Worm (Caenorhabditis elegans) whole organism, L1 larva: ENCODE results near the gene Y62E10A.19.

Experiments
- C04F5.9 ChIP-seq: sonication (generic microtip); optimal IDR thresholded peaks from 2 replicates; lab custom pipeline; 2016; ENCODE audit warnings: missing genetic modification characterization, missing compliant biosample characterization
- C16A3.4 ChIP-seq: fragments of 150-350 bp; optimal IDR thresholded peaks from 2 replicates; lab custom pipeline; 2014; ENCODE audit warnings: missing biosample characterization, missing genetic modification characterization
- C34B4.2 ChIP-seq: sonication (generic microtip); optimal IDR thresholded peaks from 2 replicates; lab custom pipeline; 2017; ENCODE audit warnings: mild to moderate bottlenecking, missing genetic modification characterization, missing compliant biosample characterization
- aha-1 ChIP-seq: fragments of 150-350 bp; optimal IDR thresholded peaks from 2 replicates; lab custom pipeline; 2014; ENCODE audit warnings: missing biosample characterization, missing genetic modification characterization
- alr-1 ChIP-seq: fragments of 200-800 bp; sonication (Bioruptor generic); optimal IDR thresholded peaks from 2 replicates; lab custom pipeline; 2018; ENCODE audit warnings: borderline replicate concordance, mild to moderate bottlenecking, missing genetic modification characterization, missing compliant biosample characterization
- aly-2 ChIP-seq: fragments of 150-350 bp; optimal IDR thresholded peaks from 2 replicates; lab custom pipeline; 2014; ENCODE audit warnings: missing biosample characterization, missing genetic modification characterization
- blmp-1 ChIP-seq: fragments of 150-350 bp; optimal IDR thresholded peaks from 2 replicates; lab custom pipeline; 2014; ENCODE audit warnings: missing biosample characterization, missing genetic modification characterization
- ceh-63 ChIP-seq: fragments of 200-800 bp; sonication (Bioruptor generic); optimal IDR thresholded peaks from 2 replicates; lab custom pipeline; 2018; ENCODE audit warnings: mild to moderate bottlenecking, missing genetic modification characterization, missing compliant biosample characterization
- ceh-90 ChIP-seq: sonication (generic microtip); optimal IDR thresholded peaks from 2 replicates; lab custom pipeline; 2016; ENCODE audit warnings: missing genetic modification characterization, missing compliant biosample characterization
- ces-1 ChIP-seq: fragments of 150-350 bp; optimal IDR thresholded peaks from 2 replicates; lab custom pipeline; 2014; ENCODE audit warnings: missing biosample characterization, missing genetic modification reagents, missing genetic modification characterization
- dpl-1 ChIP-seq, 3 experiments: fragments of 150-350 bp in 2 of 3; sonication (generic microtip) in 1 of 3; optimal IDR thresholded peaks; 2 replicates each; lab custom pipeline; 2014 to 2017; ENCODE audit warnings: missing biosample characterization in 3 of 3, missing genetic modification characterization in 3 of 3, missing genetic modification reagents in 3 of 3
- dsc-1 ChIP-seq: sonication (generic microtip); optimal IDR thresholded peaks from 2 replicates; lab custom pipeline; 2016; ENCODE audit warnings: mild to moderate bottlenecking, missing genetic modification characterization, missing compliant biosample characterization
- efl-1 ChIP-seq, 4 experiments: fragments of 150-350 bp; optimal IDR thresholded peaks in 3 of 4; peaks in 1 of 4; 1 replicate in 1 of 4; 2 replicates in 3 of 4; lab custom pipeline; 2014; ENCODE audit warnings: missing biosample characterization in 2 of 4, missing genetic modification characterization in 2 of 4, missing genetic modification reagents in 2 of 4
- efl-3 ChIP-seq: fragments of 200-800 bp; sonication (Bioruptor generic); optimal IDR thresholded peaks from 2 replicates; lab custom pipeline; 2018; ENCODE audit warnings: mild to moderate bottlenecking, missing genetic modification characterization, missing compliant biosample characterization
- elt-2 ChIP-seq: sonication (generic microtip); optimal IDR thresholded peaks from 2 replicates; lab custom pipeline; 2016; ENCODE audit warnings: missing genetic modification characterization, mild to moderate bottlenecking, inconsistent platforms, missing compliant biosample characterization, missing genetic modification reagents
- fkh-10 ChIP-seq: sonication (generic microtip); optimal IDR thresholded peaks from 2 replicates; lab custom pipeline; 2017; ENCODE audit warnings: missing biosample characterization, missing genetic modification reagents, missing genetic modification characterization
- fkh-4 ChIP-seq: sonication (generic microtip); optimal IDR thresholded peaks from 2 replicates; lab custom pipeline; 2016; ENCODE audit warnings: missing compliant biosample characterization, missing genetic modification characterization, borderline replicate concordance
- fos-1 ChIP-seq: fragments of 150-350 bp; optimal IDR thresholded peaks from 2 replicates; lab custom pipeline; 2014; ENCODE audit warnings: missing biosample characterization, missing genetic modification characterization
- grh-1 ChIP-seq: fragments of 200-800 bp; sonication (Bioruptor generic); IDR thresholded peaks from 2 replicates; pipeline ENCODE4 v1.3.6; 2022; ENCODE audit warnings: missing genetic modification reagents, missing genetic modification characterization, missing compliant biosample characterization
- hlh-17 ChIP-seq: fragments of 200-800 bp; sonication (Bioruptor generic); optimal IDR thresholded peaks from 2 replicates; lab custom pipeline; 2018; ENCODE audit warnings: missing genetic modification characterization, mild to moderate bottlenecking, missing compliant biosample characterization, moderate library complexity, borderline replicate concordance
- irx-1 ChIP-seq: sonication (generic microtip); optimal IDR thresholded peaks from 2 replicates; lab custom pipeline; 2016; ENCODE audit warnings: missing genetic modification characterization, missing compliant biosample characterization
- lin-13 ChIP-seq: fragments of 150-350 bp; optimal IDR thresholded peaks from 2 replicates; lab custom pipeline; 2014; ENCODE audit warnings: missing biosample characterization, missing genetic modification reagents, missing genetic modification characterization
- lin-35 ChIP-seq, 2 experiments: fragments of 150-350 bp; optimal IDR thresholded peaks; 2 replicates each; lab custom pipeline; 2014; ENCODE audit warnings: missing biosample characterization in 2 of 2, missing genetic modification characterization in 2 of 2, missing genetic modification reagents in 2 of 2
- lir-3 ChIP-seq: sonication (generic microtip); optimal IDR thresholded peaks from 2 replicates; lab custom pipeline; 2016; ENCODE audit warnings: mild to moderate bottlenecking, missing genetic modification characterization, moderate library complexity, missing compliant biosample characterization; ENCODE audit not compliant: poor library complexity
- lsy-2 ChIP-seq, 2 experiments: fragments of 150-350 bp; optimal IDR thresholded peaks; 2 replicates each; lab custom pipeline; 2014; ENCODE audit warnings: missing biosample characterization in 2 of 2, missing genetic modification characterization in 2 of 2
- mab-9 ChIP-seq: fragments of 200-800 bp; sonication (Bioruptor generic); IDR thresholded peaks from 2 replicates; pipeline ENCODE4 v1.3.6; 2022; ENCODE audit warnings: missing genetic modification reagents, missing genetic modification characterization, missing compliant biosample characterization
- mdl-1 ChIP-seq, 2 experiments: fragments of 150-350 bp; optimal IDR thresholded peaks; 2 replicates each; lab custom pipeline; 2014 to 2017; ENCODE audit warnings: missing biosample characterization in 2 of 2, missing genetic modification characterization in 2 of 2, inconsistent platforms in 1 of 2
- nhr-11 ChIP-seq: fragments of 150-350 bp; optimal IDR thresholded peaks from 2 replicates; lab custom pipeline; 2014; ENCODE audit warnings: missing biosample characterization, missing genetic modification characterization
- nhr-12 ChIP-seq: sonication (generic microtip); optimal IDR thresholded peaks from 2 replicates; lab custom pipeline; 2017; ENCODE audit warnings: missing biosample characterization, missing genetic modification characterization
- nhr-19 ChIP-seq: fragments of 200-800 bp; sonication (Bioruptor generic); conservative IDR thresholded peaks from 2 replicates; pipeline ENCODE4 v1.3.6; 2022; ENCODE audit warnings: missing genetic modification characterization, missing compliant biosample characterization
- nhr-20 ChIP-seq: sonication (generic microtip); optimal IDR thresholded peaks from 2 replicates; lab custom pipeline; 2016; ENCODE audit warnings: mild to moderate bottlenecking, missing genetic modification characterization, missing compliant biosample characterization
- nhr-28 ChIP-seq: fragments of 150-350 bp; optimal IDR thresholded peaks from 2 replicates; lab custom pipeline; 2014; ENCODE audit warnings: missing biosample characterization, missing genetic modification characterization
- nhr-84 ChIP-seq: sonication (generic microtip); optimal IDR thresholded peaks from 2 replicates; lab custom pipeline; 2017; ENCODE audit warnings: missing biosample characterization, missing genetic modification characterization
- nhr-85 ChIP-seq: sonication (generic microtip); peaks from one replicate; lab custom pipeline; 2016; ENCODE audit warnings: missing genetic modification characterization, inconsistent platforms, missing compliant biosample characterization
- nhr-90 ChIP-seq: sonication (generic microtip); optimal IDR thresholded peaks from 2 replicates; lab custom pipeline; 2016; ENCODE audit warnings: mild to moderate bottlenecking, missing genetic modification characterization, missing compliant biosample characterization; ENCODE audit not compliant: poor library complexity
- pax-3 ChIP-seq: fragments of 200-800 bp; sonication (Bioruptor generic); optimal IDR thresholded peaks from 2 replicates; lab custom pipeline; 2018; ENCODE audit warnings: mild to moderate bottlenecking, missing genetic modification characterization, moderate library complexity, missing compliant biosample characterization
- rnt-1 ChIP-seq: sonication (generic microtip); optimal IDR thresholded peaks from 2 replicates; lab custom pipeline; 2016; ENCODE audit warnings: mild to moderate bottlenecking, missing genetic modification characterization, moderate library complexity, missing compliant biosample characterization
- snpc-4 ChIP-seq: fragments of 150-350 bp; optimal IDR thresholded peaks from 2 replicates; lab custom pipeline; 2014; ENCODE audit warnings: missing biosample characterization, missing genetic modification characterization
- sptf-1 ChIP-seq: fragments of 150-350 bp; optimal IDR thresholded peaks from 2 replicates; lab custom pipeline; 2014; ENCODE audit warnings: missing biosample characterization, missing genetic modification characterization
- swsn-7 ChIP-seq: sonication (generic microtip); optimal IDR thresholded peaks from 2 replicates; lab custom pipeline; 2016; ENCODE audit warnings: missing genetic modification characterization, missing compliant biosample characterization
- tbx-2 ChIP-seq: sonication (generic microtip); optimal IDR thresholded peaks from 2 replicates; lab custom pipeline; 2016; ENCODE audit warnings: missing genetic modification characterization, missing compliant biosample characterization
- tlp-1 ChIP-seq: fragments of 150-350 bp; optimal IDR thresholded peaks from 2 replicates; lab custom pipeline; 2014; ENCODE audit warnings: missing biosample characterization, missing genetic modification characterization
- unc-130 ChIP-seq: fragments of 150-350 bp; optimal IDR thresholded peaks from 2 replicates; lab custom pipeline; 2017; ENCODE audit warnings: missing biosample characterization, missing genetic modification characterization, inconsistent platforms
- unc-30 ChIP-seq: sonication (generic microtip); optimal IDR thresholded peaks from 2 replicates; lab custom pipeline; 2017; ENCODE audit warnings: missing biosample characterization, missing genetic modification characterization
- unc-62 ChIP-seq: fragments of 150-350 bp; optimal IDR thresholded peaks from 2 replicates; lab custom pipeline; 2014; ENCODE audit warnings: missing biosample characterization, missing genetic modification reagents, missing genetic modification characterization
- unc-98 ChIP-seq: fragments of 200-800 bp; sonication (Bioruptor generic); IDR thresholded peaks from 2 replicates; pipeline ENCODE4 v1.3.6; 2022; ENCODE audit warnings: missing genetic modification characterization, missing compliant biosample characterization
- xbp-1 ChIP-seq: sonication (generic microtip); optimal IDR thresholded peaks from 2 replicates; lab custom pipeline; 2016; ENCODE audit warnings: missing genetic modification characterization, missing compliant biosample characterization
- zag-1 ChIP-seq: fragments of 150-350 bp; optimal IDR thresholded peaks from 2 replicates; lab custom pipeline; 2014; ENCODE audit warnings: missing biosample characterization, missing genetic modification characterization
- ztf-4 ChIP-seq: fragments of 150-350 bp; optimal IDR thresholded peaks from 2 replicates; lab custom pipeline; 2014; ENCODE audit warnings: missing biosample characterization, missing genetic modification characterization

Gene Y62E10A.19

ce11 chrIV:13386043-13386442 lies 22.1 kb downstream of the Y62E10A.19 start, which contains the start of the genes Y62E10A.20, Y62E10A.23 and mdt-9 (continued):
- TF ChIP-seq blmp-1 (tag; lab: Kevin White, UChicago) (peak; percentile 75), unc-98 (no peak), nhr-90 (tag; lab: Kevin White, UChicago) (peak; percentile 65), xbp-1 (peak; percentile 75), rnt-1 (peak; percentile 85), elt-2 (tag; lab: Kevin White, UChicago) (peak; percentile 12), hlh-17 (GFP tag; lab: Kevin White, UChicago) (no peak), lsy-2 (tag; optimal IDR thresholded peaks at IDR 0.05; lab: Kevin White, UChicago) (peak; percentile 81 to 91), efl-3 (GFP tag; lab: Kevin White, UChicago) (no peak), fos-1 (tag; lab: Kevin White, UChicago) (peak; percentile 67), unc-62 (GFP tag; lab: Kevin White, UChicago) (no peak), swsn-7 (peak; percentile 74), aly-2 (tag; lab: Kevin White, UChicago) (peak; percentile 42), ztf-4 (tag; lab: Kevin White, UChicago) (no peak), mab-9 (GFP tag; lab: Robert Waterston, UW) (no peak), alr-1 (no peak), nhr-12 (tag; lab: Kevin White, UChicago) (no peak), C04F5.9 (tag; lab: Kevin White, UChicago) (peak; percentile 24), fkh-10 (GFP tag; lab: Kevin White, UChicago) (no peak), efl-1 (optimal IDR thresholded peaks at IDR 0.05; lab: Kevin White, UChicago) (peak; percentile 75 to 76), efl-1 (GFP tag; optimal IDR thresholded peaks at IDR 0.05 in 1 of 2; lab: Kevin White, UChicago) (peak; percentile 70 to 97), tbx-2 (tag; lab: Kevin White, UChicago) (peak; percentile 75), unc-130 (tag; lab: Kevin White, UChicago) (peak; percentile 90), irx-1 (tag; lab: Kevin White, UChicago) (peak; percentile 54), pax-3 (tag; lab: Kevin White, UChicago) (peak; percentile 31), nhr-84 (tag; lab: Kevin White, UChicago) (no peak), zag-1 (tag; lab: Kevin White, UChicago) (no peak), nhr-20 (peak; percentile 72), sptf-1 (tag; lab: Kevin White, UChicago) (no peak), lin-35 (GFP tag; optimal IDR thresholded peaks at IDR 0.05; lab: Kevin White, UChicago) (peak; percentile 78 to 87), tlp-1 (tag; lab: Kevin White, UChicago) (no peak), snpc-4 (tag; lab: Kevin White, UChicago) (peak; percentile 28), lir-3 (peak; percentile 65), grh-1 (GFP tag; lab: Robert Waterston, UW) (0 out of 2 replicates have a peak, but pooled peaks have one; percentile 32), C16A3.4 (tag; lab: Kevin White, UChicago) (peak; percentile 94), dsc-1 (peak; percentile 78), ceh-63 (no peak), nhr-28 (tag; lab: Kevin White, UChicago) (no peak), nhr-11 (tag; lab: Kevin White, UChicago) (no peak), unc-30 (no peak), dpl-1 (GFP tag; optimal IDR thresholded peaks at IDR 0.05; lab: Kevin White, UChicago) (peak; percentile 63 to 76 (median 75)), nhr-85 (tag; lab: Kevin White, UChicago) (peak; percentile 78), C34B4.2 (tag; lab: Kevin White, UChicago) (no peak), ceh-90 (tag; lab: Kevin White, UChicago) (no peak), mdl-1 (tag; optimal IDR thresholded peaks at IDR 0.05; lab: Kevin White, UChicago) (peak in 1 of 2 experiments; percentile 69), lin-13 (GFP tag; lab: Kevin White, UChicago) (peak; percentile 79), nhr-19 (peak; percentile 74), fkh-4 (no peak), ces-1 (GFP tag; lab: Kevin White, UChicago) (no peak), aha-1 (tag; lab: Kevin White, UChicago) (no peak)
